Fruit fly (Drosophila melanogaster) whole organism, embryonic: ENCODE data around the gene CG10298.

ENCODE experiments used
- Aef1 ChIP-seq: fragments of 200-800 bp; sonication (Bioruptor generic); IDR thresholded peaks from 3 replicates; pipeline ENCODE4 v1.3.6; 2022; ENCODE audit warnings: missing biosample characterization, missing genetic modification characterization
- Atf3 ChIP-seq: fragments of 200-800 bp; sonication (Bioruptor generic); optimal IDR thresholded peaks from 3 replicates; lab custom pipeline; 2016; ENCODE audit warnings: missing biosample characterization, missing genetic modification characterization
- Atf6 ChIP-seq: fragments of 200-800 bp; sonication (Bioruptor generic); IDR thresholded peaks from 2 replicates; pipeline ENCODE4 v1.3.6; 2022; ENCODE audit warnings: missing biosample characterization, missing genetic modification characterization
- CG11247 ChIP-seq: fragments of 200-800 bp; sonication (Bioruptor generic); IDR thresholded peaks from 2 replicates; pipeline ENCODE4 v1.3.6; 2022; ENCODE audit warnings: missing biosample characterization, missing genetic modification characterization
- CG12155 ChIP-seq: fragments of 200-800 bp; sonication (Bioruptor generic); optimal IDR thresholded peaks from 3 replicates; lab custom pipeline; 2016; ENCODE audit warnings: missing biosample characterization, missing genetic modification characterization
- CG12236 ChIP-seq: fragments of 200-800 bp; sonication (Bioruptor generic); optimal IDR thresholded peaks from 2 replicates; lab custom pipeline; 2016; ENCODE audit warnings: missing biosample characterization, missing genetic modification characterization
- CG13296 ChIP-seq: fragments of 200-800 bp; sonication (Bioruptor generic); optimal IDR thresholded peaks from 3 replicates; lab custom pipeline; 2018; ENCODE audit warnings: missing biosample characterization, mild to moderate bottlenecking, missing genetic modification characterization
- CG14050 ChIP-seq: fragments of 200-800 bp; sonication (Bioruptor generic); IDR thresholded peaks from 3 replicates; pipeline ENCODE4 v1.3.6; 2022; ENCODE audit warnings: missing biosample characterization, missing genetic modification characterization
- CG15073 ChIP-seq: fragments of 200-800 bp; sonication (Bioruptor generic); optimal IDR thresholded peaks from 2 replicates; lab custom pipeline; 2016; ENCODE audit warnings: missing biosample characterization, missing genetic modification characterization
- CG18262 ChIP-seq: fragments of 200-800 bp; optimal IDR thresholded peaks from 3 replicates; lab custom pipeline; 2019; ENCODE audit warnings: missing biosample characterization, mild to moderate bottlenecking, missing genetic modification characterization, moderate library complexity
- CG31441 ChIP-seq: fragments of 200-800 bp; sonication (Bioruptor generic); IDR thresholded peaks from 2 replicates; pipeline ENCODE4 v1.3.6; 2022; ENCODE audit warnings: missing biosample characterization, missing genetic modification characterization
- CG42726 ChIP-seq: fragments of 200-800 bp; sonication (Bioruptor generic); IDR thresholded peaks from 2 replicates; pipeline ENCODE4 v1.3.6; 2022; ENCODE audit warnings: missing biosample characterization, missing genetic modification characterization; ENCODE audit not compliant: partially characterized antibody
- CG4282 ChIP-seq: fragments of 200-800 bp; sonication (Bioruptor generic); optimal IDR thresholded peaks from 2 replicates; lab custom pipeline; 2016; ENCODE audit warnings: missing biosample characterization, missing genetic modification characterization
- CG4854 ChIP-seq: fragments of 200-800 bp; sonication (Bioruptor generic); optimal IDR thresholded peaks from 2 replicates; lab custom pipeline; 2016; ENCODE audit warnings: missing biosample characterization, missing genetic modification characterization, inconsistent platforms
- CG5245 ChIP-seq: fragments of 200-800 bp; sonication (Bioruptor generic); optimal IDR thresholded peaks from 3 replicates; lab custom pipeline; 2016; ENCODE audit warnings: missing biosample characterization, missing genetic modification characterization
- CG6765 ChIP-seq: fragments of 200-800 bp; sonication (Bioruptor generic); optimal IDR thresholded peaks from 3 replicates; lab custom pipeline; 2017; ENCODE audit warnings: missing biosample characterization, mild to moderate bottlenecking, missing genetic modification characterization
- CG6854 ChIP-seq: fragments of 200-800 bp; sonication (Bioruptor generic); optimal IDR thresholded peaks from 3 replicates; lab custom pipeline; 2017; ENCODE audit warnings: missing biosample characterization, mild to moderate bottlenecking, missing genetic modification characterization
- CG7745 ChIP-seq: fragments of 200-800 bp; sonication (Bioruptor generic); optimal IDR thresholded peaks from 2 replicates; lab custom pipeline; 2018; ENCODE audit warnings: missing biosample characterization, mild to moderate bottlenecking, missing genetic modification characterization, moderate library complexity
- CG7928 ChIP-seq: fragments of 200-800 bp; sonication (Bioruptor generic); optimal IDR thresholded peaks from 2 replicates; lab custom pipeline; 2017; ENCODE audit warnings: missing biosample characterization, mild to moderate bottlenecking, missing genetic modification characterization
- CG8924 ChIP-seq: fragments of 200-800 bp; optimal IDR thresholded peaks from 3 replicates; lab custom pipeline; 2019; ENCODE audit warnings: missing biosample characterization, mild to moderate bottlenecking, missing genetic modification characterization, moderate library complexity
- Eip74EF ChIP-seq, 2 experiments: fragments of 200-800 bp in 1 of 2; fragments of >200 bp in 1 of 2; sonication (Bioruptor generic) in 1 of 2; optimal IDR thresholded peaks; 2 replicates each; lab custom pipeline; 2017 to 2019; ENCODE audit warnings: missing biosample characterization in 2 of 2, missing genetic modification characterization in 2 of 2, mild to moderate bottlenecking in 1 of 2, moderate library complexity in 1 of 2
- Fer2 ChIP-seq: fragments of 200-800 bp; sonication (Bioruptor generic); optimal IDR thresholded peaks from 2 replicates; lab custom pipeline; 2018; ENCODE audit warnings: missing biosample characterization, mild to moderate bottlenecking, missing genetic modification characterization, moderate library complexity
- GATAe ChIP-seq: fragments of 200-800 bp; sonication (Bioruptor generic); conservative IDR thresholded peaks from 2 replicates; pipeline ENCODE4 v1.3.6; 2022; ENCODE audit warnings: missing biosample characterization, missing genetic modification characterization
- Gug ChIP-seq: fragments of 200-800 bp; sonication (Bioruptor generic); IDR thresholded peaks from 4 replicates; pipeline ENCODE4 v1.3.6; 2022; ENCODE audit warnings: missing biosample characterization, missing genetic modification characterization
- HHEX ChIP-seq: fragments of 200-800 bp; sonication (Bioruptor generic); optimal IDR thresholded peaks from 3 replicates; lab custom pipeline; 2017; ENCODE audit warnings: missing biosample characterization, mild to moderate bottlenecking, missing genetic modification characterization, missing genetic modification reagents
- HLH4C ChIP-seq: fragments of 200-800 bp; sonication (Bioruptor generic); IDR thresholded peaks from 3 replicates; pipeline ENCODE4 v1.3.6; 2022; ENCODE audit warnings: missing biosample characterization, missing genetic modification characterization; ENCODE audit not compliant: partially characterized antibody
- HmgD ChIP-seq: fragments of 200-800 bp; sonication (Bioruptor generic); optimal IDR thresholded peaks from 3 replicates; lab custom pipeline; 2016; ENCODE audit warnings: missing biosample characterization, missing genetic modification characterization
- NK7.1 ChIP-seq: fragments of 200-800 bp; sonication (Bioruptor generic); optimal IDR thresholded peaks from 3 replicates; lab custom pipeline; 2016; ENCODE audit warnings: missing biosample characterization, missing genetic modification characterization
- Sox100B ChIP-seq: fragments of 200-800 bp; sonication (Bioruptor generic); optimal IDR thresholded peaks from 3 replicates; lab custom pipeline; 2018; ENCODE audit warnings: missing biosample characterization, mild to moderate bottlenecking, missing genetic modification characterization
- Ssrp ChIP-seq: fragments of 200-800 bp; sonication (Bioruptor generic); optimal IDR thresholded peaks from 2 replicates; lab custom pipeline; 2018; ENCODE audit warnings: missing biosample characterization, mild to moderate bottlenecking, missing genetic modification characterization, moderate library complexity
- TFAM ChIP-seq: fragments of 200-800 bp; sonication (Bioruptor generic); optimal IDR thresholded peaks from 2 replicates; lab custom pipeline; 2017; ENCODE audit warnings: missing biosample characterization, missing genetic modification characterization, inconsistent platforms
- Usf ChIP-seq: fragments of 200-800 bp; sonication (Bioruptor generic); optimal IDR thresholded peaks from 2 replicates; lab custom pipeline; 2017; ENCODE audit warnings: missing genotype, missing biosample characterization, missing genetic modification characterization
- ara ChIP-seq: fragments of 200-800 bp; sonication (Bioruptor generic); IDR thresholded peaks from 2 replicates; pipeline ENCODE4 v1.3.6; 2022; ENCODE audit warnings: missing biosample characterization, missing genetic modification characterization
- chif ChIP-seq, 2 experiments: fragments of 200-800 bp; sonication (Bioruptor generic); optimal IDR thresholded peaks; 3 replicates each; lab custom pipeline; 2016; ENCODE audit warnings: missing biosample characterization in 2 of 2, missing genetic modification characterization in 2 of 2
- croc ChIP-seq: fragments of 200-800 bp; sonication (Bioruptor generic); conservative IDR thresholded peaks from 3 replicates; pipeline ENCODE4 v1.3.6; 2022; ENCODE audit warnings: missing biosample characterization, missing genetic modification characterization
- en ChIP-seq: fragments of 200-800 bp; sonication (Bioruptor generic); optimal IDR thresholded peaks from 2 replicates; lab custom pipeline; 2016; ENCODE audit warnings: missing biosample characterization, missing genetic modification characterization
- eyg ChIP-seq: fragments of 200-800 bp; sonication (Bioruptor generic); optimal IDR thresholded peaks from 3 replicates; lab custom pipeline; 2016; ENCODE audit warnings: missing biosample characterization, missing genetic modification characterization
- fd96Cb ChIP-seq: fragments of 200-800 bp; sonication (Bioruptor generic); optimal IDR thresholded peaks from 2 replicates; lab custom pipeline; 2018; ENCODE audit warnings: missing biosample characterization, mild to moderate bottlenecking, missing genetic modification characterization, moderate library complexity
- gce ChIP-seq: fragments of 200-800 bp; sonication (Bioruptor generic); IDR thresholded peaks from 3 replicates; pipeline ENCODE4 v1.3.6; 2022; ENCODE audit warnings: missing biosample characterization, missing genetic modification characterization
- gro ChIP-seq: fragments of 200-800 bp; sonication (Bioruptor generic); optimal IDR thresholded peaks from 2 replicates; lab custom pipeline; 2016; ENCODE audit warnings: missing biosample characterization, missing genetic modification characterization
- h ChIP-seq: fragments of >200 bp; optimal IDR thresholded peaks from 2 replicates; lab custom pipeline; 2017
- kah ChIP-seq: fragments of 200-800 bp; sonication (Bioruptor generic); optimal IDR thresholded peaks from 2 replicates; lab custom pipeline; 2018; ENCODE audit warnings: missing biosample characterization, mild to moderate bottlenecking, missing genetic modification characterization
- lmd ChIP-seq: fragments of 200-800 bp; sonication (Bioruptor generic); IDR thresholded peaks from 2 replicates; pipeline ENCODE4 v1.3.6; 2022; ENCODE audit warnings: missing biosample characterization, missing genetic modification characterization
- org-1 ChIP-seq: fragments of 200-800 bp; sonication (Bioruptor generic); optimal IDR thresholded peaks from 2 replicates; lab custom pipeline; 2017; ENCODE audit warnings: missing biosample characterization, missing genetic modification characterization
- schlank ChIP-seq: fragments of 200-800 bp; sonication (Bioruptor generic); optimal IDR thresholded peaks from 2 replicates; lab custom pipeline; 2018; ENCODE audit warnings: missing biosample characterization, mild to moderate bottlenecking, missing genetic modification characterization
- sima ChIP-seq: fragments of 200-800 bp; sonication (Bioruptor generic); optimal IDR thresholded peaks from 2 replicates; lab custom pipeline; 2016; ENCODE audit warnings: missing biosample characterization, missing genetic modification characterization
- slp2 ChIP-seq: fragments of 200-800 bp; sonication (Bioruptor generic); optimal IDR thresholded peaks from 2 replicates; lab custom pipeline; 2016; ENCODE audit warnings: missing biosample characterization, missing genetic modification characterization
- sna ChIP-seq: fragments of 200-800 bp; sonication (Bioruptor generic); IDR thresholded peaks from 2 replicates; pipeline ENCODE4 v1.3.6; 2022; ENCODE audit warnings: missing biosample characterization, missing genetic modification characterization; ENCODE audit not compliant: partially characterized antibody
- sug ChIP-seq: fragments of 200-800 bp; optimal IDR thresholded peaks from 2 replicates; lab custom pipeline; 2019; ENCODE audit warnings: missing biosample characterization, mild to moderate bottlenecking, missing genetic modification characterization, moderate library complexity
- yki ChIP-seq: fragments of >200 bp; optimal IDR thresholded peaks from 3 replicates; lab custom pipeline; 2018
- zen2 ChIP-seq: fragments of 200-800 bp; sonication (Bioruptor generic); IDR thresholded peaks from 3 replicates; pipeline ENCODE4 v1.3.6; 2022; ENCODE audit warnings: missing biosample characterization, missing genetic modification characterization; ENCODE audit not compliant: partially characterized antibody

CG10298 gene

DNA sequence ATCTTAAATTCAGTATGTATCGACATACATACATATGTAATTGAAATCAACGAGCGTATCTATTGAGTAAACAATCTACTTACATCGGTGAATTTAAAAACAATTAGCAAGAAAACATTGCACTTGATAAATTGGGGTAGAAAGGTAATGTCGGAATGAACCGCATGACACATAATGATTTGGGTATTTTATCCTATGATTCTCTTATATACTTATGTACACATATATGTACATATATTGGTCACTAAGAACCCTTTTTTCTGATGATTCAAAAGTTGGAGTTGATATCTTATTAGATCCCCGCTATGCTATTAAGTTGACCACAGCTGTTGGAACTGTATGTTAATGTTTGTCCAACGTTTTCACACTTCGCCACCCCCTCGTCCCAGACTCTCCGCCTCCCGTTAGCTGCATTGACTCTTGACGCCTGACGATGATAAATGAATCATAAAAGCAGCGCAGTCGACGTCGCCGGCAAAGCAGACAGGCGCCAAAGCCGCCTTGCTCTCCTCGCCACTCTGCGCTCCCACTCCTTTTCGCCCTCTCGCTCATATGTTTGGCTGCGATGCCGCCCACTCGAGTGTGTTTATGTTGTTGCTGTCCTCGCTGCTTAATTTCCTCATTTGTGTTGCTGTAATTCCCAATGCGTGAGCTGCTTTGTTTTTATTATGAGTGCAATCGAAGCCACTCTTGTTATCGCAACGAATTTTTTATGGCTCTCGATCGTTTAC is 10.3 kb downstream of the CG10298 start (continued):
- TF ChIP-seq CG15073 (GFP tag; lab: Kevin White, UChicago) (no peak), zen2 (GFP tag; lab: Robert Waterston, UW) (no peak), HLH4C (GFP tag; lab: Robert Waterston, UW) (no peak), Gug (GFP tag; lab: Robert Waterston, UW) (no peak), GATAe (GFP tag; lab: Robert Waterston, UW) (no peak), CG42726 (GFP tag; lab: Robert Waterston, UW) (no peak), eyg (GFP tag; lab: Kevin White, UChicago) (no peak), en (no peak), CG8924 (tag; lab: Kevin White, UChicago) (peak; percentile 30), gce (GFP tag; lab: Robert Waterston, UW) (no peak), CG7745 (tag; lab: Kevin White, UChicago) (no peak), TFAM (GFP tag; lab: Kevin White, UChicago) (no peak), Atf6 (GFP tag; lab: Robert Waterston, UW) (no peak), Usf (GFP tag; lab: Kevin White, UChicago) (no peak), CG12236 (GFP tag; lab: Kevin White, UChicago) (no peak), sima (GFP tag; lab: Kevin White, UChicago) (no peak), fd96Cb (peak; percentile 30), Ssrp (tag; lab: Kevin White, UChicago) (peak; percentile 33), Atf3 (GFP tag; lab: Kevin White, UChicago) (no peak), org-1 (peak; percentile 54), CG11247 (GFP tag; lab: Robert Waterston, UW) (no peak), CG6765 (GFP tag; lab: Kevin White, UChicago) (no peak), h (lab: Kevin White, UChicago) (no peak), CG13296 (GFP tag; lab: Kevin White, UChicago) (peak; percentile 15), lmd (GFP tag; lab: Robert Waterston, UW) (0 out of 2 replicates have a peak, but pooled peaks have one; percentile 7), CG31441 (peak; percentile 29; the same call in 1 of the 2 replicates), CG7928 (GFP tag; lab: Kevin White, UChicago) (no peak), Aef1 (GFP tag; lab: Robert Waterston, UW) (no peak), kah (GFP tag; lab: Kevin White, UChicago) (no peak), schlank (tag; lab: Kevin White, UChicago) (no peak), croc (GFP tag; lab: Robert Waterston, UW) (no peak), CG12155 (GFP tag; lab: Kevin White, UChicago) (no peak), gro (no peak), CG5245 (no peak), CG6854 (GFP tag; lab: Kevin White, UChicago) (no peak), CG18262 (tag; lab: Kevin White, UChicago) (peak; percentile 59), Eip74EF (GFP tag; optimal IDR thresholded peaks at IDR 0.05; lab: Kevin White, UChicago) (no peak), HmgD (no peak), CG14050 (GFP tag; lab: Robert Waterston, UW) (no peak), NK7.1 (no peak), ara (no peak), CG4854 (GFP tag; lab: Kevin White, UChicago) (no peak), Fer2 (no peak), chif (GFP tag; optimal IDR thresholded peaks at IDR 0.05; lab: Kevin White, UChicago) (no peak), yki (lab: Kevin White, UChicago) (no peak), sna (GFP tag; lab: Robert Waterston, UW) (no peak), CG4282 (no peak), HHEX (GFP tag; lab: Kevin White, UChicago) (peak; percentile 20), Sox100B (GFP tag; lab: Kevin White, UChicago) (peak; percentile 58), sug (no peak), slp2 (GFP tag; lab: Kevin White, UChicago) (no peak)
